Worm (Caenorhabditis elegans): ENCODE results near the gene srx-47.

Gene srx-47

DNA sequence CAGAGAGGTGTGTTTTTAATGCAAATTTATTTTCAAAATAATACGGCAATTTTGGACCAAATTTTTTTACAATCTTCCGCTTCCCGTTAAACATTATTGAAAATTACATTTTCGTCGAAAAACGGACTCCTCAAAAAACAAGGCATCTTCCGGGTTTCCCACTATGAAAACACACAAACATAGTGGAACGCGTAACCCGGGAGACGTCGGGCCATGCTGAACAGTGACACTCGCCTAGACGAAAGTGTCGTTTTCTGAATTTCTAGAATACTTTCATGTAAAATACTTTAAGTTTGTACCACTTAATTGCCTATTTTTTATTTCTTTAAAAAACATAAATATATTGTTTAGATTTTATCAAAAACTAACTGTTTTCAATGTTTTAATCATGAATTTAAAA lies 42.2 kb downstream of the srx-47 start:
- no peak for TF ChIP-seq hlh-26 (GFP tag; conservative IDR thresholded peaks at IDR 0.05)
- peak; percentile 86 for TF ChIP-seq snpc-1.1 (tag; optimal IDR thresholded peaks at IDR 0.05; ENCODE audit: insufficient read depth)
- peak; percentile 63 for TF ChIP-seq snpc-4 (GFP tag; optimal IDR thresholded peaks at IDR 0.05)
- TF ChIP-seq snpc-4 (tag; optimal IDR thresholded peaks at IDR 0.05) = peak; percentile 71 to 94 (median 87)
- peak; percentile 83 for TF ChIP-seq hmg-1.2 (GFP tag; IDR thresholded peaks at IDR 0.05)

DNA sequence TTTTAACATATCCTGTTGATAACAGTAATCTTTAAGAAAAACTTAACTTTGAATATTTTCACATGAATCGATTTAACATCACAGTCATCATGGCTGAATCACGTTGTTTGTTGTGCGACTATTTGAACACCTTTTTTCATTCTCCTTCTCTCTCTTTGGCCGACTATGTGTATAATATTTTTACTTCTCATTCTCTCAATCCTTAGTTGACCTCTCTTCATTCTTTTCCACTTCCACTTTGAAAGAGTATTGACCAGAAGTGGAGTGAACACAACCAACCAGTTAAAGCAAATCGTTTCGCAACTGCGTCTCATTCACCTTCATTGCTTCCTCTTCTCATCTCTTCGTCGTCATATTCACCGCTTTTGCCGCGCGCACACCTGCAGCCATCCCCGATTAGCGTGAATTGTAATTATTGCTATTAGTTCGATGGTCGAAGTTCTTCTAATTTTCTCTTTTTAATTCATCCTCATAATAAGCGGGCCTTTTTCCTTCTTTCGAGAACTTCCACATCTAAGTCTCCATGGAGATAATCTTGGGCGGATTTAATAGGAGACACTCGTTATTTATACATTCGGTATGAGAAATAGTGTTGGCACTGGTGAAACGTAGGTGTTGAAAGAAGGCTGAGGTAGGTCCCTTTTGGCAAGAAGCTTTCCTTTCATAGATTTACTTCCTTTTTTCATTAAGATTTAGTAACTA lies 45.3 kb downstream of the srx-47 start:
- TF ChIP-seq T26A5.8 (tag; optimal IDR thresholded peaks at IDR 0.05) = no peak
- no peak for TF ChIP-seq hsf-1 (GFP tag; IDR thresholded peaks at IDR 0.05)
- no peak for TF ChIP-seq K12H6.12 (tag; optimal IDR thresholded peaks at IDR 0.05)
- no peak for TF ChIP-seq B0019.2 (GFP tag; conservative IDR thresholded peaks at IDR 0.05)
- TF ChIP-seq cebp-1 (GFP tag; IDR thresholded peaks at IDR 0.05) = no peak
- TF ChIP-seq cebp-1 (tag; optimal IDR thresholded peaks at IDR 0.05) = peak; percentile 41
- no peak for TF ChIP-seq atf-7 (tag; optimal IDR thresholded peaks at IDR 0.05)
- no peak for TF ChIP-seq lir-1 (GFP tag; conservative IDR thresholded peaks at IDR 0.05)
- no peak for TF ChIP-seq nhr-27 (tag; optimal IDR thresholded peaks at IDR 0.05)

DNA sequence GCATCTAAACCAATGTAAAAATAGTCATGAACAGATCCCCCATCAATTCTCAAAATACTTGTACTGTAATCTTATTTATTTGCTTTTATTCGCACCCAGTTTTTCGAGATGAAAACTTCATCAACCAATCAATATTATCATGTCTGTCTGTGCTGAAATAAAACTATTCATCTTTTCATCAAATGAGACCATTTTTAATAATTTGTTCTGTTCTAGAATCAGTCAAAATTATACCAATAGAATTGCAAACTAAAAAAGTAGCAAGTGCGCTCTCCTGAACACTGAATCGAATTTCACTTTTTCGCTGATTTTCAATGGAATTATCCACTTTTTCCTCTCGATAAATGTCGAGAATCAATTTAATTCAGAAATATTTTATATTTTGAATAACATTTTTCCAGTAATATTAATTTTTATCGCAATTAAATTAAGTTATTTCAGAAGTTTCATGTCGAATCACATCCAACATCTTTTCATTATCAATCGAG lies 50.1 kb downstream of the srx-47 start, which contains the start of gene trpp-4:
Gene trpp-4, plus strand, starts transcription at position 442 of the 488 bp plus-strand sequence.
- TF ChIP-seq madf-3 (GFP tag; IDR thresholded peaks at IDR 0.05) (no peak), zim-3 (tag; optimal IDR thresholded peaks at IDR 0.05) (no peak), dox-1 (GFP tag; IDR thresholded peaks at IDR 0.05) (no peak), rcor-1 (GFP tag; IDR thresholded peaks at IDR 0.05) (no peak)

Data from whole organism, young adult.